Fruit fly (Drosophila melanogaster): ENCODE measurements around the gene CG11699.

CG11699 gene

DNA sequence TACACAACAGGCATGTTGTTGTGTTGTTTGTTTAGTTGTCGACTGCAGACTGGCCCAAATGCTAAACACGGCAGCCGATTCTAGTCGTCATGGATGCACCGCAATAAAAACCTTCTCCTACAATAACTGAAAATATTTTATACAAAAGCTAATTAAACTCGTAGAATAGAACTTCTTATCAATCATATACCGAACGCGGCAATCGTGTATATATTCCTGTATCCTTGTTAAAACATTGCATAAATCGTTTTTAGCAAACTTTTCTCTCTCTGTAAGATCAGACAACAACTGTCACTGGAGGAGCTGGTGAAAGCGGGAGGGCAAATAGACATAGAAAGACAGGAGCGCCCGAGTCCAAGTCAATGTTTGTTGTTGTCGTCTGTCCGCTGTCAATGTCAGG, 21.7 kb upstream of the CG11699 start:
- TF ChIP-seq insv (optimal IDR thresholded peaks at IDR 0.05) (no peak), ttk (optimal IDR thresholded peaks at IDR 0.05) (no peak), psq (optimal IDR thresholded peaks at IDR 0.05) (no peak), Myc (optimal IDR thresholded peaks at IDR 0.05) (no peak), Sin3A (optimal IDR thresholded peaks at IDR 0.05) (no peak), h (optimal IDR thresholded peaks at IDR 0.05) (no peak)

DNA sequence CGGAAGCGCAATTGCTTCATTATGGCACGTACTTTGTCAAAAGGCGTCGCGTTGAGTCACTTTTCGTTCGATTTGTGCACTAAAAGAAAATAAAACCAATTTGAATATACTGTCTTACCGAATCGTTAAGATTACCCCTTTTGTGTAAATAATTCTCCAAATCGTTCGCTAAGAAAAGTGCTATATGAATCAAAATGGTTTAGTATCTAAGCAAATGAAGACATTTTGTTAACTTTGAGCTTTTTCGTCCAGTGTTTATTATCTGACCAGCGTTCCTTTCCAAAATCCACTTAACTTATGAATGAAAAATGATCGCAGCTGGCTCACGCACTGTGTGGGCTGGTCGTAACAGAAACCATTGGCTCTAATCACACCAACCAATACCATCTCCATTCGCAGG, 20.3 kb upstream of the CG11699 start:
- no peak for TF ChIP-seq insv (optimal IDR thresholded peaks at IDR 0.05)
- no peak for TF ChIP-seq h (optimal IDR thresholded peaks at IDR 0.05)
- no peak for TF ChIP-seq Sin3A (optimal IDR thresholded peaks at IDR 0.05)
- no peak for TF ChIP-seq ttk (optimal IDR thresholded peaks at IDR 0.05)
- TF ChIP-seq psq (optimal IDR thresholded peaks at IDR 0.05): no peak
- TF ChIP-seq Myc (optimal IDR thresholded peaks at IDR 0.05): no peak

DNA sequence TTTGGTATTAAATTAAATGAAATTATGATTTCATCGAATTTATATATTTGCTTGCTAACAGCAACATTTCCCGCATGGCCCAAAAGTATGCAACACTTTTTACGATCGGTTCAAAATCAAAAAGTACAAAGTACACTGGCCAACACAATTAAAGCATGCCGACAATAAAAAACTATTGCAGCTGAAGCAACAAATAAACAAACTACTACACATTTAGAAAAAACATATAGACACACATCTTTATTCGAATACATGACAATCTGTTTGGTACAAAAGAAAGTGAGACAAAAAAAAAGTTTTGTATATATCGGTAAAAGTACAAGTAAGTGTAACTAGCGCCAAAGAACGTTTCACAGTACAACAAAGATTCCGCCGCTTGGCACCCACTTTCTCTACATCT, 15.4 kb upstream of the CG11699 start:
- TF ChIP-seq Sin3A (optimal IDR thresholded peaks at IDR 0.05) (no peak), insv (optimal IDR thresholded peaks at IDR 0.05) (no peak), Myc (optimal IDR thresholded peaks at IDR 0.05) (no peak), h (optimal IDR thresholded peaks at IDR 0.05) (no peak), psq (optimal IDR thresholded peaks at IDR 0.05) (no peak), ttk (optimal IDR thresholded peaks at IDR 0.05) (no peak)

DNA sequence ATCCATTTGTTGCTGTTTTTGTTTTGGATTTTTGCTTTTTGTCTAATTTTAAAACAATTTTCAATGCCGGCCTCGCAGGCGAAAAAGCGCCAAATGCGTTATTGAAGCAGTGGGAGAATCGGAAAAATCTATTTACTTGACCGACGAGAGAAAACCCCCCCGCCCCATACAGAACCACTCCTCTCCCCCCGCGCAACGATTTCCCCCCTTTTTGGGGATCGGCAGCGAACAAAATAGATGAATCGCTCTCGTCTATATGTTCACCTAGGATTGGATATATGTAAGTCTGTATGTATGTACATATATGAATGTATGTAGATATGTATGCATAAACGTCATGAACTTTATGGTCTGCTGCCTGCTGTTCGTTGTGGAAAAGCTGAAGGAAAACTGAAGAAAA, 13.6 kb upstream of the CG11699 start:
- TF ChIP-seq Sin3A (optimal IDR thresholded peaks at IDR 0.05): no peak
- no peak for TF ChIP-seq psq (optimal IDR thresholded peaks at IDR 0.05)
- no peak for TF ChIP-seq insv (optimal IDR thresholded peaks at IDR 0.05)

DNA sequence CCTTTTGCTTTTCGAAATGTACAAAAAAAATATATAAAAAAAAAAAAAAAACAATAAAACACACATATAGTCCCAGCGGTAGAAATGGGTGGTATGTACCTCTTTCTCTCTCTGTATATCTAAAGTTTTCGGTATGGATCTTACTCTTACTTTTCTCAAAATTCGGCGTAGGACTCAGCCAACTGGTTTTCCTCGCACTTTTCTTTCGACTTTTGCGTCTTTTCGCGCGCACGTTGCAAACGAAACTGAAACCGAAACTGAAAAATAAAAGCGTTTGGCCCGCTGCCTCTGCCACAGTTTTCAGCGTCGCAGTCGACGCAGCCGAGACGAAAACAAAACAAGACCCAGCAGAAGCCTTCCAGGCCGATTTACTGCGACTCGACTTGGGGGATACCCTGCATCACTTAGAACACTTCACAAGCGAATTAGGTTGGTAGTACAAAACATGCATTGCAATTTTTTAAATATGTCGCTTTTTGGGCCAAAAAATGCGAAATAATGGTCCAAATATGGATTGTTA, 12.0 kb upstream of the CG11699 start, which contains the start of gene CG1572:
CG1572 (minus strand) TSS at position 266 of the 520 bp plus-strand sequence.
- TF ChIP-seq Sin3A (optimal IDR thresholded peaks at IDR 0.05): no peak
- no peak for TF ChIP-seq ttk (optimal IDR thresholded peaks at IDR 0.05)
- TF ChIP-seq Myc (optimal IDR thresholded peaks at IDR 0.05): no peak
- TF ChIP-seq insv (optimal IDR thresholded peaks at IDR 0.05): no peak
- TF ChIP-seq psq (optimal IDR thresholded peaks at IDR 0.05): no peak

DNA sequence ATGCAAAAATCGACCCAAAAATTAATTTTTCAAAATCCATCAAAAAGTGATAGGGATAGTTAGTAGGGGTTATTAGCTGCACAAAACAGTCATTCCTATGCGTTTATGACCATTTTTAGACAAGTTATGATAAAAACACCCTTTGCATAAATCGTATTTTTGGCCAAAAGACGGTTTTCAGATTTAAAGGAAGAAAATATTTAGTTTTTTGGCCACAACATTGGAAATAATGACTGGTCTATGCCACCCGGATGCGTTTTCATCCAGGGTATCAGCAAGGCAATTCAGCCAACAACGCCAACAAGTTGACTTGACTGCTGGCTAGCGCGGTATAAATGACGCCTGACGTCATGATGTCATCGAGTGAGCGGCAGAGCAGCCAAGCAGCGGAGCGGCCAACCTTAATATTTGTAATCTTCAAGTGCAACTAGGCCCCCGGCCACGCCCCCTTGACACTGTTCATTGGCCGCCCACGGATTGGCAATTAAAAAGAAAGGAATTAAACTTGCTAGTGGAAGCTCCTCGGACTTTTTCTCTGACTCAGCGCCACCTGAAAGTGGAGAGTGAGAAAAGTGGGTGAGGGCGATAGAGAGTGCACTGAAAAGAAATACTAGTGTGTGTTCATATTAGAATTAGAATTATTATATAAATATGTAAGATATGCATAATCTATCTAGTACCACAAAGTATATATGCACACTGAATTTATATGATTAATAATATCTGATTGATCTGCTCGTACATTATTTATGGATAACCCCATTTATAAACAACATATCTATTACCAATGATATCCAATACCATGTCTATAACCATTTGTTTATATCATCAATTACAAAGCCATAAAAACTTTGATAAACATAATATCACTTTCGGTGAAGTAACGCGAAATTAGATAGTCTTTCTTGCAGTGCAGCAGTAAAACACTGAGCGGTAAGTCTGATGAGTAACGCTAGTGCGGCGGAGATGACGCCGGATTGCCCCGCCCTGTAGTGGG, 10.4 kb upstream of the CG11699 start:
- no peak for TF ChIP-seq ttk (optimal IDR thresholded peaks at IDR 0.05)

DNA sequence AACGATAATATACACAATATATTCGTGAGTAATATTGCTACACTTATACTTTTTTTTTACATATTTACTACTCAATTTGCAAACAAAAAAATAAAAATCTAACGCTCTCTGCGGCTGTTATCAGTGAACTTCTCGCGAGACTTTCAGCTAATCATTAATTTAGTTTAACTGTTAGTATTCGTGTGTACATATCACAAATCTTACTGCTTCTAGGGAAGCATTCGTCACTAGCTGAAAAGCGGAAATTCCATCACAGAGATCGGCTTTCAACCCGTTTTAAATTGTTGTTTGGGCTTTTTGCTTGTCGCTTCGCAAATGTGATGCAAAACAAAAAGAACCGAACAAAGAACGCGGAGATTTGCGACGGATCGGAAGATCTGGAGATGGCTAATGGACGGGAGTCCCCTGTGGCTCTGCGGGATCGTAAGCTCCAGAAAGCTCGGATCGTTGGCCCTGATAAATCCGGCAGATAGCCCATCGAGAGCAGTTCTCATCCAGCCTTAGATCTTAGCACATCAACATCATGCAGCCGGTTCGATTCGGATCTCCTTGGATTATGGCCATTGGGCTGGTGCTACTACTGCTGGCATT, 8.9 kb upstream of the CG11699 start, which contains the start of gene PGRP-SA:
PGRP-SA (plus strand) TSS at position 194 of the 591 bp plus-strand sequence.
- no peak for TF ChIP-seq h (optimal IDR thresholded peaks at IDR 0.05)

DNA sequence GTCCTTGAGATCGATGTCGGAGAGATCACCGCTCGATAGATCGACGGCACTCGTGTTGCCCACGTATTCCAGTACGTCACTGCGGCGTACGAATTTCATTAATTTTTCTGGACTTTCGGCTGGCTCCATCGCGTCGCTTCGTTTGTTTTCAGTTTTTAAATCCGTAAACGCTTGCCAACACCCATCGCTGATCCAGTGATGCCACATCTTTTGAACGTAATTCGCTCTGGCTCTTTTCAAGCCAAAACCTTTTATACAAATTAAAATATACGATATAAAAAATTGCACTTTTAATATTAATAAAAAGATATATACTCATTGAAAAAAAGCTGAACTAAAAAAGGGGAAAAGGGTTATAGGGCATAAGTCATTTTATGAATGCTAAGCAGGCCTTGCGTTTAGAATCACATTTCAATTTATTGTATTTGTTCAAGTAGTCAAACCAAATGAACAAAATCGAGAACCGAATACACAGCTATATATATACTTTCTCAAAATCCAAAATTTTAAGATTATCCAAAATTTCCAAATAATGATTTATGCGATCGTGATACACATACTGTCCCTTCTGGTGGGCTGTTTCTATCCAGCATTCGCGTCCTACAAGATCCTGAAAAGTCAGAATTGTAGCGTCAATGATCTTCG, 2.0 kb downstream of the CG11699 start, which contains the start of the genes Kmn1 and Reepl1:
Kmn1 (minus strand) TSS at position 173 of the 645 bp plus-strand sequence.
Reepl1 (plus strand) TSS at position 438 of the 645 bp plus-strand sequence.
- no peak for TF ChIP-seq Sin3A (optimal IDR thresholded peaks at IDR 0.05)

DNA sequence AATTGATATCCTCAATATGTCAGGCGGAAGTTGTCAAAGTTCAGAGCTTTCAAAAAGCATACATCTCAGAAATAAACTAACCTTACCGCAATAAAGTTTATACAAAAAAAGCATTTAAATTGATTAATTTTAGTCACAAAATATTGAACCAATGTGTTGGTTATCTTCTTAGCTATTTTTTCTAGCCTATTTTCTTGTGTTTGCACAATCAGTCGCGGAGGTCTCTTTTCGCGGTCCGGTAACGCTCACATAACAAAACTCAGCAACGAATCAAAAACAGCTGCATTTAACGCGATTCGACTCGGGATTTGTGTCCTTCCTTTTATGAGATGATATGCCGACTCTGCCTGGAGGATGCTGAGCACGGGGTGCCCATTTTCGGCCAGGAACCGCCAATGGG, 3.1 kb downstream of the CG11699 start, which contains the start of gene CG11696:
CG11696 (plus strand) TSS at position 203 of the 400 bp plus-strand sequence.
- TF ChIP-seq Sin3A (optimal IDR thresholded peaks at IDR 0.05) (no peak), insv (optimal IDR thresholded peaks at IDR 0.05) (no peak), ttk (optimal IDR thresholded peaks at IDR 0.05) (no peak), Myc (optimal IDR thresholded peaks at IDR 0.05) (no peak), psq (optimal IDR thresholded peaks at IDR 0.05) (no peak)

DNA sequence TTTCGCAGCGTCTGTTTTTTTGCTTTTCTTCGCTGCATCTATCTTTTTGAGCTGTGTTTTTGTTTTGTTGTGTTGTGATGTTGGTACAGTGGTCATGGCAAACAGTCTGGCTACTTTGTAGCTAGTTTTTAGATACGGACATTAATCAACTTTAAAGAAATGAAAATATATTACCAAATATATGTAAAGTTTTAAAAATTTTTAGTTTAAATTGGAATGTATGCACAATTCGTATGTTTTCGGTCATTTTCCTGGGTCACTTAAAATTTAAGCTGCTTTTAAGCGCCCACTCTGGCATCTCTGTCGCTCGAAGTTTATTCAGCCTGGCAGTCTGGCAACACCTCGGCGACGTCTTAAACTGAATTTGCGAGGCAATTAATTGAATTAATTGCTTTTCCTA, 6.1 kb downstream of the CG11699 start, which contains the start of gene CG11695:
CG11695 (plus strand) TSS at position 344 of the 400 bp plus-strand sequence.
- TF ChIP-seq psq (optimal IDR thresholded peaks at IDR 0.05): no peak
- TF ChIP-seq Myc (optimal IDR thresholded peaks at IDR 0.05): no peak
- no peak for TF ChIP-seq ttk (optimal IDR thresholded peaks at IDR 0.05)
- no peak for TF ChIP-seq h (optimal IDR thresholded peaks at IDR 0.05)
- no peak for TF ChIP-seq insv (optimal IDR thresholded peaks at IDR 0.05)

DNA sequence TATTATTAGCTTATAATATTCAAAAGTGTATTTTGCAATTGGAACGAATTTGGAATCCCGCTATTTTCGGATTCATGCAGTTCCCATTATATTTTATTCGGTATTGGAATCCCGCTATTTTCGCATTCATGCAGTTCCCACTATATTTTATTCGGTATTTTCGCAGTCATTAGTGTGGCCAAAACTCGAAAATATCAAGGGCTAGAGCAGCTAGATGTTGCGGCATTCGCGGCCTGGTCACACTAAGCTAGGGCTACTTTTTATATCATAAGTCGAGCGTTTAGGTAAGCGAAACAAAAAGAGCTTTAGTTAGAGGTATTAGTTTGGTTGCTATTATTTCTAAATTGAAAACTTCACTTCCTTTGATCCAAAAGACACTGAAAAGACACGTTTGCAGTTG, 8.4 kb downstream of the CG11699 start:
- no peak for TF ChIP-seq psq (optimal IDR thresholded peaks at IDR 0.05)
- TF ChIP-seq h (optimal IDR thresholded peaks at IDR 0.05): no peak
- TF ChIP-seq Myc (optimal IDR thresholded peaks at IDR 0.05): no peak
- TF ChIP-seq insv (optimal IDR thresholded peaks at IDR 0.05): no peak
- no peak for TF ChIP-seq Sin3A (optimal IDR thresholded peaks at IDR 0.05)
- no peak for TF ChIP-seq ttk (optimal IDR thresholded peaks at IDR 0.05)

DNA sequence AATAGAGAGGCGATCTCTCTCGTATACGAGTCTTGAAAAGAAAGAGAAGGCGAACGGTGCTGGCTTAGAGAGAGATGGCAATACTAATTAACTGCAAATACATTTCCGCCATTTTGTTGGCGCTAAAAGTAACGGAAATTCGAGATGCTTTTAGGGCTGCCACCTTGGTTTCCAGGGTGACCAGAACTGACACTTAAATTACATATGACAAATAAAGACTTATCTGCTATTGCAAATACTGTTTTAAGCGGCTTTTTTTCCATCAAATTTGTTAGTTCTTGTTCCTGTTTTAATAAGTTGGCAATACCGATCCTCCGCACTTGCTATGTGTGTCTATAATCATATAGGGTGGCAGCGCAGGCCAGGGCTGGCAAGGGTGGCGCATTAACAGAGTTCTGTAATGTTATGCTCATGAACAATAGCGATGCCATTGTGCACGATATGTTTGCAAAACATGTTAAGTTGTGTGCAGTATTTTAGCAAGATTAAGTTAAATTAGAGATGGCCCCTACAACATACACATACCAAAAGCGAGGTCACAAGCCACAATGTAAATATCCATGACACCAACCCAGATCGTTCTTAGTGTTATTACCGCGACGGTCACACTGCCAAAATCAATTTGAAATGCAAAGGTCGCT, 9.9 kb downstream of the CG11699 start, which contains the start of gene nod:
nod (plus strand) TSS at position 573 of the 641 bp plus-strand sequence.
- no peak for TF ChIP-seq Sin3A (optimal IDR thresholded peaks at IDR 0.05)
- TF ChIP-seq h (optimal IDR thresholded peaks at IDR 0.05): no peak
- no peak for TF ChIP-seq ttk (optimal IDR thresholded peaks at IDR 0.05)
- TF ChIP-seq Myc (optimal IDR thresholded peaks at IDR 0.05): no peak
- TF ChIP-seq insv (optimal IDR thresholded peaks at IDR 0.05): no peak
- no peak for TF ChIP-seq psq (optimal IDR thresholded peaks at IDR 0.05)
